Worm (Caenorhabditis elegans) whole organism, L4 larva: Measurements from ENCODE around the gene rpl-10.

ENCODE experiments used
- D1046.2 ChIP-seq: fragments of 200-800 bp; sonication (Bioruptor generic); IDR thresholded peaks from 2 replicates; pipeline ENCODE4 v1.3.6; 2022; ENCODE audit warnings: missing genetic modification characterization, missing compliant biosample characterization
- F37D6.2 ChIP-seq: sonication (generic microtip); optimal IDR thresholded peaks from 2 replicates; lab custom pipeline; 2016; ENCODE audit warnings: mild to moderate bottlenecking, missing genetic modification characterization, missing compliant biosample characterization
- F44E2.7 ChIP-seq: fragments of 200-800 bp; sonication (Bioruptor generic); IDR thresholded peaks from 2 replicates; pipeline ENCODE4 v2.1.2; 2022; ENCODE audit warnings: missing genetic modification characterization, missing compliant biosample characterization
- F49E8.2 ChIP-seq: sonication (generic microtip); optimal IDR thresholded peaks from 2 replicates; lab custom pipeline; 2016; ENCODE audit warnings: missing compliant biosample characterization, mild to moderate bottlenecking, missing genetic modification characterization, borderline replicate concordance
- T20F7.1 ChIP-seq: fragments of 200-800 bp; sonication (Bioruptor generic); optimal IDR thresholded peaks from 2 replicates; lab custom pipeline; 2018; ENCODE audit warnings: mild to moderate bottlenecking, missing genetic modification characterization, missing compliant biosample characterization
- Y105C5A.15 ChIP-seq: fragments of 200-800 bp; sonication (Bioruptor generic); IDR thresholded peaks from 2 replicates; pipeline ENCODE4 v1.3.6; 2022; ENCODE audit warnings: missing genetic modification characterization, missing compliant biosample characterization
- ZK337.2 ChIP-seq: fragments of 200-800 bp; sonication (Bioruptor generic); IDR thresholded peaks from 2 replicates; pipeline ENCODE4 v1.3.6; 2022; ENCODE audit warnings: missing genetic modification reagents, missing genetic modification characterization, missing compliant biosample characterization
- ZK546.5 ChIP-seq, 2 experiments: sonication (generic microtip); optimal IDR thresholded peaks; 2 replicates each; lab custom pipeline; 2017; ENCODE audit warnings: missing biosample characterization in 2 of 2, missing genetic modification characterization in 2 of 2
- aly-2 ChIP-seq: sonication (generic microtip); optimal IDR thresholded peaks from 2 replicates; lab custom pipeline; 2018; ENCODE audit warnings: missing biosample characterization, missing genetic modification characterization
- arid-1 ChIP-seq: fragments of 200-800 bp; sonication (Bioruptor generic); conservative IDR thresholded peaks from 2 replicates; pipeline ENCODE4 v1.3.6; 2022; ENCODE audit warnings: missing genetic modification reagents, missing genetic modification characterization, missing compliant biosample characterization
- attf-4 ChIP-seq: sonication (generic microtip); optimal IDR thresholded peaks from 3 replicates; lab custom pipeline; 2017; ENCODE audit warnings: missing biosample characterization, missing genetic modification characterization
- ceh-20 ChIP-seq: fragments of 200-800 bp; sonication (Bioruptor generic); IDR thresholded peaks from 2 replicates; pipeline ENCODE4 v1.3.6; 2022; ENCODE audit warnings: missing genetic modification reagents, missing genetic modification characterization, missing compliant biosample characterization
- ceh-28 ChIP-seq: fragments of 150-350 bp; optimal IDR thresholded peaks from 2 replicates; lab custom pipeline; 2014; ENCODE audit warnings: missing biosample characterization, missing genetic modification reagents, missing genetic modification characterization
- ceh-32 ChIP-seq: sonication (generic microtip); optimal IDR thresholded peaks from 2 replicates; lab custom pipeline; 2016; ENCODE audit warnings: mild to moderate bottlenecking, missing genetic modification characterization, missing compliant biosample characterization; ENCODE audit not compliant: poor library complexity
- ceh-62 ChIP-seq: sonication (generic microtip); optimal IDR thresholded peaks from 2 replicates; lab custom pipeline; 2017; ENCODE audit warnings: missing biosample characterization, missing genetic modification characterization
- ceh-82 ChIP-seq: sonication (generic microtip); optimal IDR thresholded peaks from 2 replicates; lab custom pipeline; 2017; ENCODE audit warnings: missing biosample characterization, missing genetic modification characterization
- ctbp-1 ChIP-seq: fragments of 200-800 bp; sonication (Bioruptor generic); IDR thresholded peaks from 2 replicates; pipeline ENCODE4 v1.3.6; 2022; ENCODE audit warnings: missing genetic modification reagents, missing genetic modification characterization, missing compliant biosample characterization
- daf-12 ChIP-seq: fragments of 150-350 bp; optimal IDR thresholded peaks from 2 replicates; lab custom pipeline; 2014; ENCODE audit warnings: missing biosample characterization, missing genetic modification reagents, missing genetic modification characterization
- daf-19 ChIP-seq: fragments of 200-800 bp; sonication (Bioruptor generic); conservative IDR thresholded peaks from 2 replicates; pipeline ENCODE4 v1.3.6; 2022; ENCODE audit warnings: missing genetic modification characterization, missing compliant biosample characterization
- daf-8 ChIP-seq: fragments of 200-800 bp; sonication (Bioruptor generic); IDR thresholded peaks from 2 replicates; pipeline ENCODE4 v1.3.6; 2022; ENCODE audit warnings: missing genetic modification characterization, missing compliant biosample characterization
- dmd-9 ChIP-seq: fragments of 200-800 bp; sonication (Bioruptor generic); IDR thresholded peaks from 2 replicates; pipeline ENCODE4 v1.3.6; 2022; ENCODE audit warnings: missing genetic modification reagents, missing genetic modification characterization, missing compliant biosample characterization
- dpl-1 ChIP-seq: fragments of 150-350 bp; optimal IDR thresholded peaks from 2 replicates; lab custom pipeline; 2014; ENCODE audit warnings: missing biosample characterization, missing genetic modification reagents, missing genetic modification characterization
- egl-43 ChIP-seq: fragments of 200-800 bp; sonication (Bioruptor generic); IDR thresholded peaks from 2 replicates; pipeline ENCODE4 v1.3.6; 2022; ENCODE audit warnings: missing genetic modification reagents, missing genetic modification characterization, missing compliant biosample characterization
- fkh-10 ChIP-seq: fragments of 150-350 bp; optimal IDR thresholded peaks from 2 replicates; lab custom pipeline; 2014; ENCODE audit warnings: missing biosample characterization, missing genetic modification reagents, missing genetic modification characterization
- gei-8 ChIP-seq: fragments of 200-800 bp; sonication (Bioruptor generic); optimal IDR thresholded peaks from 2 replicates; lab custom pipeline; 2018; ENCODE audit warnings: mild to moderate bottlenecking, missing genetic modification characterization, missing compliant biosample characterization
- hif-1 ChIP-seq, 2 experiments: sonication (generic microtip); optimal IDR thresholded peaks; 2 replicates each; lab custom pipeline; 2016 to 2017; ENCODE audit warnings: missing compliant biosample characterization in 2 of 2, missing genetic modification characterization in 2 of 2, missing genetic modification reagents in 2 of 2, missing genotype in 2 of 2, mild to moderate bottlenecking in 1 of 2
- jun-1 ChIP-seq: fragments of 150-350 bp; optimal IDR thresholded peaks from 2 replicates; lab custom pipeline; 2014; ENCODE audit warnings: missing biosample characterization, missing genetic modification reagents, missing genetic modification characterization
- lin-39 ChIP-seq: fragments of 150-350 bp; optimal IDR thresholded peaks from 2 replicates; lab custom pipeline; 2014; ENCODE audit warnings: missing biosample characterization, missing genetic modification reagents, missing genetic modification characterization
- madf-5 ChIP-seq, 2 experiments: fragments of 200-800 bp; sonication (Bioruptor generic); IDR thresholded peaks; 2 replicates each; pipeline ENCODE4 v1.3.6; 2022; ENCODE audit warnings: missing compliant biosample characterization in 2 of 2, missing genetic modification characterization in 2 of 2
- mdt-29 ChIP-seq: fragments of 200-800 bp; sonication (Bioruptor generic); IDR thresholded peaks from 2 replicates; pipeline ENCODE4 v1.3.6; 2022; ENCODE audit warnings: missing genetic modification reagents, missing genetic modification characterization, missing compliant biosample characterization
- mep-1 ChIP-seq: fragments of 150-350 bp; sonication (generic microtip); optimal IDR thresholded peaks from 3 replicates; lab custom pipeline; 2014; ENCODE audit warnings: missing biosample characterization, missing genetic modification characterization
- mes-2 ChIP-seq: sonication (generic microtip); optimal IDR thresholded peaks from 2 replicates; lab custom pipeline; 2016; ENCODE audit warnings: missing genotype, mild to moderate bottlenecking, missing genetic modification characterization, missing compliant biosample characterization; ENCODE audit not compliant: poor library complexity, severe bottlenecking
- mxl-2 ChIP-seq: fragments of 200-800 bp; sonication (Bioruptor generic); conservative IDR thresholded peaks from 2 replicates; pipeline ENCODE4 v1.3.6; 2022; ENCODE audit warnings: missing genetic modification reagents, missing genetic modification characterization, missing compliant biosample characterization
- mxl-3 ChIP-seq: fragments of 200-800 bp; sonication (Bioruptor generic); optimal IDR thresholded peaks from 2 replicates; lab custom pipeline; 2018; ENCODE audit warnings: mild to moderate bottlenecking, missing genetic modification characterization, missing compliant biosample characterization
- nhr-10 ChIP-seq: fragments of 150-350 bp; optimal IDR thresholded peaks from 2 replicates; lab custom pipeline; 2014; ENCODE audit warnings: missing biosample characterization, missing genetic modification characterization
- nhr-102 ChIP-seq: sonication (generic microtip); optimal IDR thresholded peaks from 2 replicates; lab custom pipeline; 2016; ENCODE audit warnings: mild to moderate bottlenecking, missing genetic modification characterization, moderate library complexity, missing compliant biosample characterization
- nhr-11 ChIP-seq: fragments of 150-350 bp; optimal IDR thresholded peaks from 2 replicates; lab custom pipeline; 2014; ENCODE audit warnings: missing biosample characterization, missing genetic modification characterization
- nhr-111 ChIP-seq: fragments of 200-800 bp; sonication (Bioruptor generic); optimal IDR thresholded peaks from 2 replicates; lab custom pipeline; 2018; ENCODE audit warnings: mild to moderate bottlenecking, missing genetic modification characterization, missing compliant biosample characterization
- nhr-237 ChIP-seq: sonication (generic microtip); optimal IDR thresholded peaks from 2 replicates; lab custom pipeline; 2017; ENCODE audit warnings: missing biosample characterization, missing genetic modification characterization
- nhr-48 ChIP-seq: sonication (generic microtip); optimal IDR thresholded peaks from 2 replicates; lab custom pipeline; 2016; ENCODE audit warnings: mild to moderate bottlenecking, missing genetic modification characterization, missing compliant biosample characterization
- nhr-77 ChIP-seq: fragments of 150-350 bp; optimal IDR thresholded peaks from 2 replicates; lab custom pipeline; 2014; ENCODE audit warnings: missing biosample characterization, missing genetic modification characterization
- pqm-1 ChIP-seq: sonication (generic microtip); optimal IDR thresholded peaks from 2 replicates; lab custom pipeline; 2017; ENCODE audit warnings: missing biosample characterization, missing genetic modification characterization
- sdz-12 ChIP-seq: fragments of 200-800 bp; sonication (Bioruptor generic); optimal IDR thresholded peaks from 2 replicates; lab custom pipeline; 2018; ENCODE audit warnings: mild to moderate bottlenecking, missing genetic modification characterization, missing compliant biosample characterization
- set-16 ChIP-seq: fragments of 200-800 bp; sonication (Bioruptor generic); IDR thresholded peaks from 2 replicates; pipeline ENCODE4 v1.3.6; 2022; ENCODE audit warnings: missing genetic modification reagents, missing genetic modification characterization, missing compliant biosample characterization
- skn-1 ChIP-seq: fragments of 150-350 bp; optimal IDR thresholded peaks from 2 replicates; lab custom pipeline; 2014; ENCODE audit warnings: missing biosample characterization, missing genetic modification characterization
- snpc-1.2 ChIP-seq: fragments of 200-800 bp; sonication (Bioruptor generic); IDR thresholded peaks from 2 replicates; pipeline ENCODE4 v1.3.6; 2022; ENCODE audit warnings: missing genetic modification reagents, missing genetic modification characterization, missing compliant biosample characterization
- snpc-4 ChIP-seq: fragments of 150-350 bp; optimal IDR thresholded peaks from 2 replicates; lab custom pipeline; 2014; ENCODE audit warnings: missing biosample characterization, missing genetic modification characterization
- unc-39 ChIP-seq: sonication (generic microtip); optimal IDR thresholded peaks from 2 replicates; lab custom pipeline; 2017; ENCODE audit warnings: missing biosample characterization, missing genetic modification characterization
- zfp-3 ChIP-seq: fragments of 200-800 bp; sonication (Bioruptor generic); conservative IDR thresholded peaks from 2 replicates; pipeline ENCODE4 v1.3.6; 2022; ENCODE audit warnings: missing genetic modification reagents, missing genetic modification characterization, missing compliant biosample characterization
- zip-2 ChIP-seq: fragments of 150-350 bp; optimal IDR thresholded peaks from 2 replicates; lab custom pipeline; 2014; ENCODE audit warnings: missing biosample characterization, missing genetic modification characterization
- ztf-11 ChIP-seq: fragments of 150-350 bp; optimal IDR thresholded peaks from 2 replicates; lab custom pipeline; 2014; ENCODE audit warnings: missing biosample characterization, missing genetic modification characterization
- ztf-7 ChIP-seq: fragments of 150-350 bp; optimal IDR thresholded peaks from 2 replicates; lab custom pipeline; 2014; ENCODE audit warnings: missing biosample characterization, missing genetic modification characterization

The rpl-10 gene

ce11 chrII:8185016-8185493, 41.4 kb downstream of the rpl-10 start, which contains the start of the genes mig-5 and cct-1 (continued):
- TF ChIP-seq sdz-12 (no peak), ceh-62 (tag; lab: Kevin White, UChicago) (no peak), fkh-10 (GFP tag; lab: Kevin White, UChicago) (peak; percentile 97), pqm-1 (tag; lab: Kevin White, UChicago) (peak; percentile 62), ZK546.5 (tag; optimal IDR thresholded peaks at IDR 0.05; lab: Kevin White, UChicago) (peak in 1 of 2 experiments; percentile 82), D1046.2 (GFP tag; lab: Robert Waterston, UW) (no peak), mes-2 (tag; lab: Kevin White, UChicago) (peak; percentile 98), jun-1 (tag; lab: Kevin White, UChicago) (peak; percentile 86), ceh-82 (no peak), snpc-1.2 (GFP tag; lab: Robert Waterston, UW) (no peak), zfp-3 (GFP tag; lab: Robert Waterston, UW) (peak; percentile 87), mdt-29 (GFP tag; lab: Robert Waterston, UW) (peak; percentile 77), Y105C5A.15 (GFP tag; lab: Robert Waterston, UW) (no peak), daf-19 (GFP tag; lab: Robert Waterston, UW) (no peak), unc-39 (tag; lab: Kevin White, UChicago) (no peak), F37D6.2 (tag; lab: Kevin White, UChicago) (peak; percentile 88), ctbp-1 (GFP tag; lab: Robert Waterston, UW) (peak; percentile 93), egl-43 (GFP tag; lab: Robert Waterston, UW) (peak; percentile 66), nhr-237 (peak; percentile 49), nhr-48 (peak; percentile 87), nhr-10 (tag; lab: Kevin White, UChicago) (peak; percentile 88), ztf-7 (peak; percentile 87), mep-1 (tag; lab: Kevin White, UChicago) (peak; percentile 99), set-16 (no peak), zip-2 (peak; percentile 81), nhr-11 (tag; lab: Kevin White, UChicago) (peak; percentile 95), hif-1 (tag; optimal IDR thresholded peaks at IDR 0.05; lab: Kevin White, UChicago) (peak in 1 of 2 experiments; percentile 67), nhr-111 (no peak), daf-12 (tag; lab: Kevin White, UChicago) (no peak), madf-5 (GFP tag; IDR thresholded peaks at IDR 0.05; lab: Robert Waterston, UW) (no peak), nhr-77 (tag; lab: Kevin White, UChicago) (peak; percentile 98), F49E8.2 (tag; lab: Kevin White, UChicago) (no peak), ztf-11 (tag; lab: Kevin White, UChicago) (no peak), F44E2.7 (GFP tag; lab: Robert Waterston, UW) (no peak), daf-8 (no peak), ceh-28 (tag; lab: Kevin White, UChicago) (peak; percentile 25), dpl-1 (GFP tag; lab: Kevin White, UChicago) (peak; percentile 91), ceh-20 (GFP tag; lab: Robert Waterston, UW) (peak; percentile 92), T20F7.1 (GFP tag; lab: Kevin White, UChicago) (peak; percentile 93), skn-1 (tag; lab: Kevin White, UChicago) (no peak), aly-2 (no peak), arid-1 (GFP tag; lab: Robert Waterston, UW) (peak; percentile 93), attf-4 (tag; lab: Kevin White, UChicago) (no peak), ceh-32 (peak; percentile 53), snpc-4 (no peak), nhr-102 (peak; percentile 96), mxl-2 (GFP tag; lab: Robert Waterston, UW) (peak; percentile 57; the same call in 1 of the 2 replicates), mxl-3 (GFP tag; lab: Kevin White, UChicago) (peak; percentile 56), ZK337.2 (GFP tag; lab: Robert Waterston, UW) (no peak), lin-39 (tag; lab: Kevin White, UChicago) (peak; percentile 83), gei-8 (GFP tag; lab: Kevin White, UChicago) (no peak), dmd-9 (no peak)
